Worm (Caenorhabditis elegans): ENCODE data around the gene gmeb-2.

Gene gmeb-2

DNA sequence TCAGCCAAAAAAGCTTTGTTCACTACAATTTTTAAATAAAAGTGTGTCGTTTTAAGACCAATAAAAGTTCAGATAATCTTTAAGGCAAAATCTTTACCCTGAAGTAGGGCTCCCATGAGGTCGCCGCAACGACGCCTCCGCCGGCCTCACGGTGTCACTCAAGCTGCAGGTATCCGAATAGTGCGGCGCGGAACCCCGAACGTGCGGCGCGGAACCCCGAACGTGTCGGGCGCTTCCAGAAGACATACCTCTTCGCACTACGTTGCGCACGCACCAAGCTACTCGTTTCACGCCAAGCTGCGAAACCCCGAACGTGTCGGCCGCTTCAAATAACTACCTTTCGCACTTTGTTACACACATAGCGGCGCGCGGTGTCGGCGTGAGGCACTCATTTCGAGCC is 34.0 kb downstream of the gmeb-2 start:
- TF ChIP-seq tra-4 (tag; optimal IDR thresholded peaks at IDR 0.05): no peak
- TF ChIP-seq tbx-11 (GFP tag; IDR thresholded peaks at IDR 0.05): no peak
- TF ChIP-seq B0310.2 (tag; optimal IDR thresholded peaks at IDR 0.05): no peak
- TF ChIP-seq ets-7 (tag; optimal IDR thresholded peaks at IDR 0.05): no peak
- no peak for TF ChIP-seq aly-1 (tag; optimal IDR thresholded peaks at IDR 0.05)
- no peak for TF ChIP-seq hmbx-1 (tag; optimal IDR thresholded peaks at IDR 0.05)
- TF ChIP-seq sea-1 (GFP tag; conservative IDR thresholded peaks at IDR 0.05): no peak
- no peak for TF ChIP-seq ceh-13 (GFP tag; optimal IDR thresholded peaks at IDR 0.05)
- no peak for TF ChIP-seq hnd-1 (tag; optimal IDR thresholded peaks at IDR 0.05)
- no peak for TF ChIP-seq hmg-4 (GFP tag; optimal IDR thresholded peaks at IDR 0.05)
- no peak for TF ChIP-seq tbx-37 (GFP tag; conservative IDR thresholded peaks at IDR 0.05)
- TF ChIP-seq scrt-1 (GFP tag; IDR thresholded peaks at IDR 0.05): no peak
- TF ChIP-seq ama-1 (optimal IDR thresholded peaks at IDR 0.05): no peak
- no peak for TF ChIP-seq F13C5.2 (tag; optimal IDR thresholded peaks at IDR 0.05)
- TF ChIP-seq flt-1 (GFP tag; IDR thresholded peaks at IDR 0.05): no peak
- no peak for TF ChIP-seq pes-1 (GFP tag; IDR thresholded peaks at IDR 0.05)

DNA sequence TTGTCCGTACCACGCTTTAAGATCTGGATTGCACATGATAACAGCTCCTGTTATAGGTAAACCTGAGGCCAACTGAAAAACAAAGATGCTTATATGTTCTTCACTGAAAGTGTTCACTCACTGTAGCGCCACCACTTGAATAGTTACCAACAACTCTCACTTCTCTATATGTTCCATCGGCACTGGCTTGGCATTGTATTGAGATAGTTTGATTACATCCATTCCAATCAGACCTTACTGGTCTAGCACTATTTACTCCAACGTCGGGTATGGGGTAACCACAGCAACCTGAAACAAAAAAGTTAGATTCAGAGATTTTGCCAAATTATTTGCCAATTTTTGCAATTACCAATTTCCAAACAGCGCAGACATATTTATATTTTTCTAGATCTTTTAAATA is 36.9 kb downstream of the gmeb-2 start:
- TF ChIP-seq ets-7 (tag; optimal IDR thresholded peaks at IDR 0.05) (no peak), F13C5.2 (tag; optimal IDR thresholded peaks at IDR 0.05) (no peak), scrt-1 (GFP tag; IDR thresholded peaks at IDR 0.05) (no peak)

DNA sequence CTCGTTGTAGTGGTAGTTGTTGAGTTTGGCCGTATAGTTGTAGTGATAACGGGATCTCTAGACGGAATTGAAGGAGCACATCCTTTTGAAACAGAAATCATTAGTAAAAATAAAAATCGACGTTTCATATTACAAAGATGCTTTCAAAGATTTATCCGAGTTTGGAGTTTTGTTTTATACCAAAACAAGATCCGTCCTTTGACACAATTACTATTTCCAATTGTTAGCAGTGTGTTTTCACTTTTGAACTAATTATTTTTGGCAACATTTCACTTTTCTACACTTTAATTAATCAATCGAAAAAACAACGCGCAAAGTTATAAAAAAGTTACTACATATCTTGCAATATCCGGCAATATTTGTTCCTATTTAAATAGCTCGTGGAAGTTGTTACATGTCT is 38.1 kb downstream of the gmeb-2 start, which contains the start of the genes F31B9.4 and F31B9.2:
TSS of gene F31B9.4 (minus strand) at position 101 of the 400 bp plus-strand sequence.
TSS of gene F31B9.2 (plus strand) at position 368 of the 400 bp plus-strand sequence.
- no peak for TF ChIP-seq sea-1 (GFP tag; conservative IDR thresholded peaks at IDR 0.05)
- no peak for TF ChIP-seq ceh-13 (GFP tag; optimal IDR thresholded peaks at IDR 0.05)
- TF ChIP-seq pes-1 (GFP tag; IDR thresholded peaks at IDR 0.05): no peak
- TF ChIP-seq tra-4 (tag; optimal IDR thresholded peaks at IDR 0.05): no peak
- TF ChIP-seq hmbx-1 (tag; optimal IDR thresholded peaks at IDR 0.05): no peak
- TF ChIP-seq scrt-1 (GFP tag; IDR thresholded peaks at IDR 0.05): no peak
- TF ChIP-seq B0310.2 (tag; optimal IDR thresholded peaks at IDR 0.05): no peak
- no peak for TF ChIP-seq flt-1 (GFP tag; IDR thresholded peaks at IDR 0.05)
- no peak for TF ChIP-seq tbx-37 (GFP tag; conservative IDR thresholded peaks at IDR 0.05)
- no peak for TF ChIP-seq ama-1 (optimal IDR thresholded peaks at IDR 0.05)
- no peak for TF ChIP-seq hmg-4 (GFP tag; optimal IDR thresholded peaks at IDR 0.05)
- no peak for TF ChIP-seq aly-1 (tag; optimal IDR thresholded peaks at IDR 0.05)
- TF ChIP-seq F13C5.2 (tag; optimal IDR thresholded peaks at IDR 0.05): no peak
- TF ChIP-seq hnd-1 (tag; optimal IDR thresholded peaks at IDR 0.05): no peak
- TF ChIP-seq tbx-11 (GFP tag; IDR thresholded peaks at IDR 0.05): no peak

DNA sequence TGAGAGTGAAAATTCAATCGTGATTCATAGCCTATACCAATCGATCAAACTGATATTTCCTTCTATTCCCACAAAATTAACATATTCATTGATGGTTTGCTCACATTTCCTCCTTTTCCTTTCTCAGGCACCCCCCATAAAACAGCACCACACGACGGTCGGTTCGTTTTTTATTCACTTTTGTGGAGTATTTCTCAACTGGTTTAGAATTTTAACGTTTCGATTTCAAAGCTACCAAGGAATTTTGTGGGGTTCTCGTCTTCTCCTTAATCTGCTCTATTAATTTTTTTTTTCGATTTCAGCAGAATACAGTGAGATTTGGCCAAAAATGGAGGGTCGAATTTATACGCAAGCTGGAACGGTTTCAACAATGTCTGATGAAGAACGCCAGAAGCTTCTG is 40.5 kb downstream of the gmeb-2 start, which contains the start of gene F31B9.7:
TSS of gene F31B9.7 (plus strand) at position 301 of the 400 bp plus-strand sequence.
- no peak for TF ChIP-seq hnd-1 (tag; optimal IDR thresholded peaks at IDR 0.05)
- TF ChIP-seq sea-1 (GFP tag; conservative IDR thresholded peaks at IDR 0.05): no peak
- no peak for TF ChIP-seq ets-7 (tag; optimal IDR thresholded peaks at IDR 0.05)
- TF ChIP-seq tbx-11 (GFP tag; IDR thresholded peaks at IDR 0.05): no peak
- no peak for TF ChIP-seq F13C5.2 (tag; optimal IDR thresholded peaks at IDR 0.05)
- TF ChIP-seq flt-1 (GFP tag; IDR thresholded peaks at IDR 0.05): no peak
- TF ChIP-seq scrt-1 (GFP tag; IDR thresholded peaks at IDR 0.05): no peak
- no peak for TF ChIP-seq tbx-37 (GFP tag; conservative IDR thresholded peaks at IDR 0.05)
- no peak for TF ChIP-seq pes-1 (GFP tag; IDR thresholded peaks at IDR 0.05)
- TF ChIP-seq ceh-36 (tag; optimal IDR thresholded peaks at IDR 0.05): no peak
- TF ChIP-seq tra-4 (tag; optimal IDR thresholded peaks at IDR 0.05): no peak
- no peak for TF ChIP-seq ama-1 (optimal IDR thresholded peaks at IDR 0.05)
- TF ChIP-seq B0310.2 (tag; optimal IDR thresholded peaks at IDR 0.05): no peak
- TF ChIP-seq aly-1 (tag; optimal IDR thresholded peaks at IDR 0.05): no peak
- TF ChIP-seq ceh-13 (GFP tag; optimal IDR thresholded peaks at IDR 0.05): no peak
- TF ChIP-seq hmg-4 (GFP tag; optimal IDR thresholded peaks at IDR 0.05): no peak

DNA sequence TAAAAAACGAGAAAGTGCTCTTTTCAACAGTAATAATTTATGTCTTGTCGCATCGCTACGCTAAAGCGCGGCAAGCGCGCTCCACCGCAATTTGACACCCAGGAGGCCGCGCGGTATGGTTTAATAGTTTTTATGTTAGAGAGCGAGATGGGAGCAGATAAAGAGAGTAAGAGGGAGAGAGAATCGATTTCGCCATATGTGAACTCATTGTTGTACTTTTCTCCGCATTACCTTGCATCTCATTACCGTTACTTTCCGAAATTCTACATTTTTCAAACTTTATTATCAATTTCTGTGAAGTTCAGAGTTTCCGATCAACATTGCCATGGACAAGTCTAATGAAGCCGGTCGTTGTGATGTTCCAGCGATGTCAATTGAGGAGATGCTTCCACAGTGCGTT is 44.6 kb downstream of the gmeb-2 start, which contains the start of gene F31B9.3:
TSS of gene F31B9.3 (plus strand) at position 301 of the 400 bp plus-strand sequence.
- TF ChIP-seq pes-1 (GFP tag; IDR thresholded peaks at IDR 0.05) (no peak), hnd-1 (tag; optimal IDR thresholded peaks at IDR 0.05) (no peak), flt-1 (GFP tag; IDR thresholded peaks at IDR 0.05) (no peak), tbx-11 (GFP tag; IDR thresholded peaks at IDR 0.05) (no peak), ceh-13 (GFP tag; optimal IDR thresholded peaks at IDR 0.05) (no peak), tra-4 (tag; optimal IDR thresholded peaks at IDR 0.05) (no peak), B0310.2 (tag; optimal IDR thresholded peaks at IDR 0.05) (no peak), sea-1 (GFP tag; conservative IDR thresholded peaks at IDR 0.05) (no peak)

DNA sequence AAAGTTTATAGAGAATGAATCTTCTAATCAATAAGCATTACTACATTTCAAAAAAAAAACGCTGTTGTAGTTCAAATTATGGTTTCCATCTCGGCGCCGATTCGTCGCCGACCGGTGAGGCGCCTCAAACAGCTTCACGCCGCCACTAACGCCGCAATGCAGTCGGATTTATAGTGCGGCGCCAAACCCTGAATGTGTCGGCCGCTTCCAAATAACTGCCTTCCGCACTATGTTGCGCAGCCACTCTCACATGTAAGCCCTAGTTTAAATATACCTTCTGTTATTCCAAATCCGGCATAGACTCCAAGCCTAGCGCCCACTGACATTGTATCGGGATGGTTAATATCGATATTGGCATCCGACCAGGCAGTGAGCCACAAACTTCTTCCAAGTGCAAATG is 54.0 kb downstream of the gmeb-2 start:
- TF ChIP-seq ama-1 (optimal IDR thresholded peaks at IDR 0.05) (no peak), tra-4 (tag; optimal IDR thresholded peaks at IDR 0.05) (no peak), hnd-1 (tag; optimal IDR thresholded peaks at IDR 0.05) (no peak), aly-1 (tag; optimal IDR thresholded peaks at IDR 0.05) (no peak), pes-1 (GFP tag; IDR thresholded peaks at IDR 0.05) (no peak), scrt-1 (GFP tag; IDR thresholded peaks at IDR 0.05) (no peak), tbx-11 (GFP tag; IDR thresholded peaks at IDR 0.05) (no peak), F13C5.2 (tag; optimal IDR thresholded peaks at IDR 0.05) (no peak), ceh-13 (GFP tag; optimal IDR thresholded peaks at IDR 0.05) (no peak), ceh-36 (tag; optimal IDR thresholded peaks at IDR 0.05) (no peak), hmg-4 (GFP tag; optimal IDR thresholded peaks at IDR 0.05) (no peak), hmbx-1 (tag; optimal IDR thresholded peaks at IDR 0.05) (no peak), flt-1 (GFP tag; IDR thresholded peaks at IDR 0.05) (no peak), sea-1 (GFP tag; conservative IDR thresholded peaks at IDR 0.05) (no peak)
